Worm (Caenorhabditis elegans) whole organism, L4 larva: ENCODE measurements around the gene C16C10.4.
A peak's percentile ranks its signal among the peaks of the same experiment; 100 is the strongest.

ENCODE experiments used
- fkh-10 ChIP-seq: fragments of 150-350 bp; optimal IDR thresholded peaks from 2 replicates; lab custom pipeline; 2014; ENCODE audit warnings: missing biosample characterization, missing genetic modification reagents, missing genetic modification characterization
- lin-13 ChIP-seq: fragments of 150-350 bp; optimal IDR thresholded peaks from 2 replicates; lab custom pipeline; 2014; ENCODE audit warnings: missing biosample characterization, missing genetic modification reagents, missing genetic modification characterization
- lin-39 ChIP-seq: fragments of 150-350 bp; optimal IDR thresholded peaks from 2 replicates; lab custom pipeline; 2014; ENCODE audit warnings: missing biosample characterization, missing genetic modification reagents, missing genetic modification characterization
- nhr-111 ChIP-seq: fragments of 200-800 bp; sonication (Bioruptor generic); optimal IDR thresholded peaks from 2 replicates; lab custom pipeline; 2018; ENCODE audit warnings: mild to moderate bottlenecking, missing genetic modification characterization, missing compliant biosample characterization
- pqm-1 ChIP-seq: sonication (generic microtip); optimal IDR thresholded peaks from 2 replicates; lab custom pipeline; 2017; ENCODE audit warnings: missing biosample characterization, missing genetic modification characterization
- unc-62 ChIP-seq, 3 experiments: fragments of 150-350 bp in 1 of 3; sonication (generic microtip); optimal IDR thresholded peaks in 2 of 3; peaks in 1 of 3; 1 replicate in 1 of 3; 2 replicates in 2 of 3; lab custom pipeline; 2014 to 2017; ENCODE audit warnings: missing biosample characterization in 3 of 3, missing genetic modification characterization in 3 of 3, missing genetic modification reagents in 3 of 3, missing genotype in 1 of 3
- ztf-11 ChIP-seq: fragments of 150-350 bp; optimal IDR thresholded peaks from 2 replicates; lab custom pipeline; 2014; ENCODE audit warnings: missing biosample characterization, missing genetic modification characterization

ce11 chrIII:4150919-4151318, 20.2 kb upstream of the C16C10.4 start:
- TF ChIP-seq nhr-111 (GFP tag; lab: Kevin White, UChicago) (no peak), unc-62 (GFP tag; optimal IDR thresholded peaks at IDR 0.05 in 1 of 2; lab: Kevin White, UChicago) (no peak), unc-62 (tag; optimal IDR thresholded peaks at IDR 0.05; lab: Kevin White, UChicago) (no peak), pqm-1 (no peak), lin-13 (GFP tag; lab: Kevin White, UChicago) (peak; percentile 4), ztf-11 (tag; lab: Kevin White, UChicago) (no peak), lin-39 (no peak), fkh-10 (GFP tag; lab: Kevin White, UChicago) (no peak)
